Worm (Caenorhabditis elegans) whole organism, L4 larva: Measurements from ENCODE around the gene lgc-46.

Experiments used
- F49E8.2 ChIP-seq: sonication (generic microtip); optimal IDR thresholded peaks from 2 replicates; lab custom pipeline; 2016; ENCODE audit warnings: missing compliant biosample characterization, mild to moderate bottlenecking, missing genetic modification characterization, borderline replicate concordance
- ceh-20 ChIP-seq: fragments of 200-800 bp; sonication (Bioruptor generic); IDR thresholded peaks from 2 replicates; pipeline ENCODE4 v1.3.6; 2022; ENCODE audit warnings: missing genetic modification reagents, missing genetic modification characterization, missing compliant biosample characterization
- ceh-82 ChIP-seq: sonication (generic microtip); optimal IDR thresholded peaks from 2 replicates; lab custom pipeline; 2017; ENCODE audit warnings: missing biosample characterization, missing genetic modification characterization
- daf-12 ChIP-seq: fragments of 150-350 bp; optimal IDR thresholded peaks from 2 replicates; lab custom pipeline; 2014; ENCODE audit warnings: missing biosample characterization, missing genetic modification reagents, missing genetic modification characterization
- lin-39 ChIP-seq: fragments of 150-350 bp; optimal IDR thresholded peaks from 2 replicates; lab custom pipeline; 2014; ENCODE audit warnings: missing biosample characterization, missing genetic modification reagents, missing genetic modification characterization
- nhr-41 ChIP-seq: fragments of 200-800 bp; sonication (Bioruptor generic); IDR thresholded peaks from 2 replicates; pipeline ENCODE4 v1.3.6; 2022; ENCODE audit warnings: missing genetic modification reagents, missing genetic modification characterization, missing compliant biosample characterization

- TF ChIP-seq daf-12 (no peak), ceh-20 (GFP tag; lab: Robert Waterston, UW) (no peak), lin-39 (tag; lab: Kevin White, UChicago) (no peak), ceh-82 (tag; lab: Kevin White, UChicago) (no peak), nhr-41 (GFP tag; lab: Robert Waterston, UW) (no peak), F49E8.2 (no peak)
Observed at ce11 chrIII:1179006-1179405, 43.2 kb upstream of the lgc-46 start.
